Fruit fly (Drosophila melanogaster) whole organism, embryonic: Measurements from ENCODE around the gene CG4942.

Experiments
- CG10147 ChIP-seq: fragments of 200-800 bp; sonication (Bioruptor generic); optimal IDR thresholded peaks from 2 replicates; lab custom pipeline; 2019; ENCODE audit warnings: missing biosample characterization, mild to moderate bottlenecking, missing genetic modification characterization, moderate library complexity
- CG10267 ChIP-seq: fragments of 200-800 bp; sonication (Bioruptor generic); optimal IDR thresholded peaks from 2 replicates; lab custom pipeline; 2018; ENCODE audit warnings: missing biosample characterization, mild to moderate bottlenecking, missing genetic modification characterization, moderate library complexity
- CG11695 ChIP-seq: fragments of 200-800 bp; sonication (Bioruptor generic); IDR thresholded peaks from 3 replicates; pipeline ENCODE4 v1.3.6; 2022; ENCODE audit warnings: missing biosample characterization, missing genetic modification characterization
- CG17912 ChIP-seq: fragments of 200-800 bp; sonication (Bioruptor generic); optimal IDR thresholded peaks from 2 replicates; lab custom pipeline; 2018; ENCODE audit warnings: missing biosample characterization, mild to moderate bottlenecking, missing genetic modification characterization
- CG2202 ChIP-seq: fragments of 200-800 bp; sonication (Bioruptor generic); optimal IDR thresholded peaks from 2 replicates; lab custom pipeline; 2018; ENCODE audit warnings: missing biosample characterization, mild to moderate bottlenecking, missing genetic modification characterization
- CG2678 ChIP-seq: fragments of 200-800 bp; sonication (Bioruptor generic); optimal IDR thresholded peaks from 3 replicates; lab custom pipeline; 2019; ENCODE audit warnings: missing biosample characterization, mild to moderate bottlenecking, missing genetic modification characterization, moderate library complexity
- CG31388 ChIP-seq: fragments of 200-800 bp; sonication (Bioruptor generic); optimal IDR thresholded peaks from 2 replicates; lab custom pipeline; 2016; ENCODE audit warnings: missing biosample characterization, missing genetic modification characterization
- CG3281 ChIP-seq: fragments of 200-800 bp; sonication (Bioruptor generic); optimal IDR thresholded peaks from 3 replicates; lab custom pipeline; 2017; ENCODE audit warnings: missing biosample characterization, mild to moderate bottlenecking, missing genetic modification characterization
- CG34422 ChIP-seq: fragments of 200-800 bp; sonication (Bioruptor generic); IDR thresholded peaks from 3 replicates; pipeline ENCODE4 v1.3.6; 2022; ENCODE audit warnings: missing biosample characterization, missing genetic modification characterization
- CG4820 ChIP-seq: fragments of 200-800 bp; sonication (Bioruptor generic); optimal IDR thresholded peaks from 3 replicates; lab custom pipeline; 2016; ENCODE audit warnings: missing biosample characterization, missing genetic modification characterization
- CG6791 ChIP-seq: fragments of 200-800 bp; sonication (Bioruptor generic); IDR thresholded peaks from 3 replicates; pipeline ENCODE4 v1.3.6; 2022; ENCODE audit warnings: missing biosample characterization, missing genetic modification characterization; ENCODE audit not compliant: partially characterized antibody
- CG7786 ChIP-seq: fragments of 200-800 bp; sonication (Bioruptor generic); optimal IDR thresholded peaks from 2 replicates; lab custom pipeline; 2016; ENCODE audit warnings: missing biosample characterization, missing genetic modification characterization
- D19B ChIP-seq: fragments of 200-800 bp; sonication (Bioruptor generic); optimal IDR thresholded peaks from 2 replicates; lab custom pipeline; 2017; ENCODE audit warnings: missing biosample characterization, mild to moderate bottlenecking, missing genetic modification characterization
- Fer2 ChIP-seq: fragments of 200-800 bp; sonication (Bioruptor generic); optimal IDR thresholded peaks from 2 replicates; lab custom pipeline; 2018; ENCODE audit warnings: missing biosample characterization, mild to moderate bottlenecking, missing genetic modification characterization, moderate library complexity
- Hr51 ChIP-seq, 2 experiments: fragments of 200-800 bp; sonication (Bioruptor generic); optimal IDR thresholded peaks; 2 replicates in 1 of 2; 3 replicates in 1 of 2; lab custom pipeline; 2016 to 2018; ENCODE audit warnings: missing biosample characterization in 2 of 2, missing genetic modification characterization in 2 of 2, mild to moderate bottlenecking in 1 of 2, moderate library complexity in 1 of 2
- MTF-1 ChIP-seq: fragments of 200-800 bp; sonication (Bioruptor generic); optimal IDR thresholded peaks from 2 replicates; lab custom pipeline; 2018; ENCODE audit warnings: missing biosample characterization, mild to moderate bottlenecking, missing genetic modification characterization, borderline replicate concordance
- Ptx1 ChIP-seq: fragments of 200-800 bp; sonication (Bioruptor generic); IDR thresholded peaks from 2 replicates; pipeline ENCODE4 v1.3.6; 2022; ENCODE audit warnings: missing biosample characterization, missing genetic modification characterization
- Rx ChIP-seq: fragments of 200-800 bp; sonication (Bioruptor generic); IDR thresholded peaks from 2 replicates; pipeline ENCODE4 v1.3.6; 2022; ENCODE audit warnings: missing biosample characterization, missing genetic modification characterization
- Side ChIP-seq: fragments of 200-800 bp; sonication (Bioruptor generic); optimal IDR thresholded peaks from 2 replicates; lab custom pipeline; 2016; ENCODE audit warnings: missing biosample characterization, missing genetic modification characterization
- Six4 ChIP-seq: fragments of 200-800 bp; sonication (Bioruptor generic); optimal IDR thresholded peaks from 2 replicates; lab custom pipeline; 2016; ENCODE audit warnings: missing biosample characterization, missing genetic modification characterization
- Sry-δ ChIP-seq: fragments of 200-800 bp; sonication (Bioruptor generic); optimal IDR thresholded peaks from 2 replicates; lab custom pipeline; 2016; ENCODE audit warnings: missing biosample characterization, missing genetic modification characterization
- Taf1 ChIP-seq: fragments of 200-800 bp; sonication (Bioruptor generic); IDR thresholded peaks from 2 replicates; pipeline ENCODE4 v1.3.6; 2022; ENCODE audit warnings: missing biosample characterization, missing genetic modification characterization
- aop ChIP-seq: fragments of 200-800 bp; sonication (Bioruptor generic); IDR thresholded peaks from 2 replicates; pipeline ENCODE4 v1.3.6; 2022; ENCODE audit warnings: missing biosample characterization, missing genetic modification characterization
- ase ChIP-seq: fragments of 200-800 bp; sonication (Bioruptor generic); IDR thresholded peaks from 3 replicates; pipeline ENCODE4 v1.3.6; 2022; ENCODE audit warnings: missing biosample characterization, missing genetic modification characterization
- bab2 ChIP-seq: fragments of 200-800 bp; sonication (Bioruptor generic); optimal IDR thresholded peaks from 2 replicates; lab custom pipeline; 2016; ENCODE audit warnings: missing biosample characterization, missing genetic modification characterization
- bowl ChIP-seq: fragments of 200-800 bp; sonication (Bioruptor generic); IDR thresholded peaks from 2 replicates; pipeline ENCODE4 v1.3.6; 2022; ENCODE audit warnings: missing biosample characterization, missing genetic modification characterization
- dm ChIP-seq: fragments of 200-800 bp; sonication (Bioruptor generic); optimal IDR thresholded peaks from 3 replicates; lab custom pipeline; 2016; ENCODE audit warnings: missing biosample characterization, missing genetic modification characterization
- dmrt11E ChIP-seq: fragments of 200-800 bp; sonication (Bioruptor generic); optimal IDR thresholded peaks from 3 replicates; lab custom pipeline; 2018; ENCODE audit warnings: missing biosample characterization, mild to moderate bottlenecking, missing genetic modification characterization, moderate library complexity
- exex ChIP-seq: fragments of 200-800 bp; sonication (Bioruptor generic); optimal IDR thresholded peaks from 4 replicates; lab custom pipeline; 2018; ENCODE audit warnings: missing biosample characterization, mild to moderate bottlenecking, missing genetic modification characterization, moderate library complexity
- fru ChIP-seq: fragments of >200 bp; optimal IDR thresholded peaks from 2 replicates; lab custom pipeline; 2017
- gsb ChIP-seq: fragments of 200-800 bp; sonication (Bioruptor generic); IDR thresholded peaks from 2 replicates; pipeline ENCODE4 v1.3.6; 2022; ENCODE audit warnings: missing biosample characterization, missing genetic modification characterization
- hkb ChIP-seq, 2 experiments: fragments of 200-800 bp in 1 of 2; fragments of >200 bp in 1 of 2; sonication (Bioruptor generic) in 1 of 2; IDR thresholded peaks in 1 of 2; optimal IDR thresholded peaks in 1 of 2; 2 replicates each; pipeline versions ENCODE4 v1.3.6 to Lab custom; 2017 to 2022; ENCODE audit warnings: missing biosample characterization in 1 of 2, missing genetic modification characterization in 1 of 2
- lbe ChIP-seq: fragments of 200-800 bp; sonication (Bioruptor generic); optimal IDR thresholded peaks from 2 replicates; lab custom pipeline; 2016; ENCODE audit warnings: missing biosample characterization, mild to moderate bottlenecking, missing genetic modification characterization
- lola ChIP-seq, 3 experiments: fragments of >200 bp in 2 of 3; fragments of 200-800 bp in 1 of 3; sonication (Bioruptor generic) in 1 of 3; optimal IDR thresholded peaks; 2 replicates each; lab custom pipeline; 2017 to 2019; ENCODE audit warnings: missing biosample characterization in 3 of 3, missing genetic modification characterization in 3 of 3, mild to moderate bottlenecking in 1 of 3, moderate library complexity in 1 of 3
- luna ChIP-seq: fragments of 200-800 bp; sonication (Bioruptor generic); optimal IDR thresholded peaks from 2 replicates; lab custom pipeline; 2016; ENCODE audit warnings: missing biosample characterization, missing genetic modification characterization
- mirr ChIP-seq: fragments of 200-800 bp; sonication (Bioruptor generic); optimal IDR thresholded peaks from 3 replicates; lab custom pipeline; 2018; ENCODE audit warnings: missing biosample characterization, mild to moderate bottlenecking, missing genetic modification characterization
- onecut ChIP-seq: fragments of 200-800 bp; sonication (Bioruptor generic); IDR thresholded peaks from 2 replicates; pipeline ENCODE4 v1.3.6; 2022; ENCODE audit warnings: missing biosample characterization, missing genetic modification characterization
- pb ChIP-seq: fragments of 200-800 bp; sonication (Bioruptor generic); optimal IDR thresholded peaks from 3 replicates; lab custom pipeline; 2016; ENCODE audit warnings: missing biosample characterization, missing genetic modification characterization
- pnt ChIP-seq: fragments of 200-800 bp; sonication (Bioruptor generic); optimal IDR thresholded peaks from 3 replicates; lab custom pipeline; 2016; ENCODE audit warnings: missing biosample characterization, missing genetic modification characterization
- ranshi ChIP-seq: fragments of 200-800 bp; sonication (Bioruptor generic); IDR thresholded peaks from 2 replicates; pipeline ENCODE4 v1.3.6; 2022; ENCODE audit warnings: missing biosample characterization, missing genetic modification characterization
- seq ChIP-seq: fragments of 200-800 bp; sonication (Bioruptor generic); IDR thresholded peaks from 2 replicates; pipeline ENCODE4 v1.3.6; 2022; ENCODE audit warnings: missing biosample characterization, missing genetic modification characterization
- stc ChIP-seq: fragments of 200-800 bp; sonication (Bioruptor generic); IDR thresholded peaks from 2 replicates; pipeline ENCODE4 v1.3.6; 2022; ENCODE audit warnings: missing biosample characterization, missing genetic modification characterization
- sug ChIP-seq: fragments of 200-800 bp; optimal IDR thresholded peaks from 2 replicates; lab custom pipeline; 2019; ENCODE audit warnings: missing biosample characterization, mild to moderate bottlenecking, missing genetic modification characterization, moderate library complexity
- tin ChIP-seq: fragments of 200-800 bp; sonication (Bioruptor generic); optimal IDR thresholded peaks from 3 replicates; lab custom pipeline; 2016; ENCODE audit warnings: missing biosample characterization, missing genetic modification characterization
- tio ChIP-seq: fragments of 200-800 bp; sonication (Bioruptor generic); optimal IDR thresholded peaks from 2 replicates; lab custom pipeline; 2017; ENCODE audit warnings: missing biosample characterization, missing genetic modification characterization, inconsistent platforms
- twi ChIP-seq: fragments of 200-800 bp; optimal IDR thresholded peaks from 2 replicates; lab custom pipeline; 2019; ENCODE audit warnings: missing biosample characterization, mild to moderate bottlenecking, missing genetic modification characterization, moderate library complexity
- unpg ChIP-seq: fragments of 200-800 bp; sonication (Bioruptor generic); optimal IDR thresholded peaks from 3 replicates; lab custom pipeline; 2018; ENCODE audit warnings: missing biosample characterization, mild to moderate bottlenecking, missing genetic modification characterization, moderate library complexity
- vfl ChIP-seq: fragments of 200-800 bp; sonication (Bioruptor generic); optimal IDR thresholded peaks from 2 replicates; lab custom pipeline; 2016; ENCODE audit warnings: missing biosample characterization, missing genetic modification characterization
- wdn ChIP-seq: fragments of 200-800 bp; sonication (Bioruptor generic); IDR thresholded peaks from 2 replicates; pipeline ENCODE4 v1.3.6; 2022; ENCODE audit warnings: missing biosample characterization, missing genetic modification characterization
- wek ChIP-seq: fragments of 200-800 bp; sonication (Bioruptor generic); optimal IDR thresholded peaks from 3 replicates; lab custom pipeline; 2018; ENCODE audit warnings: missing biosample characterization, mild to moderate bottlenecking, missing genetic modification characterization, moderate library complexity
- zf30C ChIP-seq: fragments of 200-800 bp; sonication (Bioruptor generic); optimal IDR thresholded peaks from 3 replicates; lab custom pipeline; 2018; ENCODE audit warnings: missing biosample characterization, mild to moderate bottlenecking, missing genetic modification characterization

CG4942 gene

DNA sequence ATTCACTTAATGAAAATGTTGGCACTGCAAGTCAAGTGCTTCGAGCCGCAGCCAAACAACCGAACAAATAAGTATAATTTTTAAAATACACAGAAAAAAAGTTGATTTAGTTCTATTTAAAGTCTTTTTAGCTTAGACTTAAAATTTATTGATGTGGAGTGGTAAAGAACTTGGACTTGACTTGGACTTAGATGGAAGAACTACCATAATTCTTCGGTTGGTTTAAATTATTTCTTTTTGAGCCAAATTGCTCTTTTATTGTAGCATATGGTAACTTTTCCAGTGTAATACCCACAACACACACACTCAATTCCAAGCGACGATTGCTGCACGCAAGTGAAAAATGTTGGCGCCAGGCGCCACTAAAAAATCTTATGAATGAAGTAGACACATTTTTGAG is 44.8 kb upstream of the CG4942 start (continued):
- no peak for TF ChIP-seq CG6791 (GFP tag; lab: Robert Waterston, UW)
- TF ChIP-seq luna (GFP tag; lab: Kevin White, UChicago): no peak
- TF ChIP-seq ranshi (GFP tag; lab: Robert Waterston, UW): peak; percentile 33; the same call in 1 of the 2 replicates
- no peak for TF ChIP-seq seq (GFP tag; lab: Robert Waterston, UW)
- TF ChIP-seq CG10267 (tag; lab: Kevin White, UChicago): peak; percentile 59
- peak; percentile 23 for TF ChIP-seq dm (GFP tag; lab: Kevin White, UChicago)
- TF ChIP-seq MTF-1: no peak
- 0 out of 3 replicates have a peak, but pooled peaks have one; percentile 28 for TF ChIP-seq ase (GFP tag; lab: Robert Waterston, UW)
- peak; percentile 51 for TF ChIP-seq bab2
- TF ChIP-seq tio (GFP tag; lab: Kevin White, UChicago): no peak
- no peak for TF ChIP-seq CG3281 (GFP tag; lab: Kevin White, UChicago)
- peak; percentile 85 for TF ChIP-seq dmrt11E
- TF ChIP-seq Hr51 (GFP tag; optimal IDR thresholded peaks at IDR 0.05; lab: Kevin White, UChicago): peak in 1 of 2 experiments; percentile 27
- peak; percentile 57 for TF ChIP-seq unpg (GFP tag; lab: Kevin White, UChicago)
- no peak for TF ChIP-seq fru (lab: Kevin White, UChicago)
- TF ChIP-seq twi (tag; lab: Kevin White, UChicago): peak; percentile 46
- TF ChIP-seq Fer2: no peak
- no peak for TF ChIP-seq Taf1
- TF ChIP-seq stc (GFP tag; lab: Robert Waterston, UW): peak; percentile 20; the same call in 1 of the 2 replicates
- no peak for TF ChIP-seq D19B (GFP tag; lab: Kevin White, UChicago)
- no peak for TF ChIP-seq Sry-δ (GFP tag; lab: Kevin White, UChicago)
- no peak for TF ChIP-seq aop (GFP tag; lab: Robert Waterston, UW)
- TF ChIP-seq CG7786 (GFP tag; lab: Kevin White, UChicago): no peak
- TF ChIP-seq CG2202 (tag; lab: Kevin White, UChicago): peak; percentile 53
- TF ChIP-seq vfl (GFP tag; lab: Kevin White, UChicago): no peak
- no peak for TF ChIP-seq pb (GFP tag; lab: Kevin White, UChicago)
- TF ChIP-seq CG2678 (tag; lab: Kevin White, UChicago): peak; percentile 41
- no peak for TF ChIP-seq CG31388
- no peak for TF ChIP-seq Six4
- no peak for TF ChIP-seq mirr (GFP tag; lab: Kevin White, UChicago)
- TF ChIP-seq CG11695 (GFP tag; lab: Robert Waterston, UW): peak; percentile 23; the same call in 1 of the 3 replicates
- no peak for TF ChIP-seq hkb (optimal IDR thresholded peaks at IDR 0.05; lab: Kevin White, UChicago)
- peak; percentile 50; the same call in 1 of the 2 replicates for TF ChIP-seq hkb (GFP tag; IDR thresholded peaks at IDR 0.05; lab: Robert Waterston, UW)
- no peak for TF ChIP-seq exex (tag; lab: Kevin White, UChicago)
- no peak for TF ChIP-seq onecut (GFP tag; lab: Robert Waterston, UW)
- no peak for TF ChIP-seq gsb (GFP tag; lab: Robert Waterston, UW)
- no peak for TF ChIP-seq CG17912 (GFP tag; lab: Kevin White, UChicago)
- TF ChIP-seq zf30C (GFP tag; lab: Kevin White, UChicago): peak; percentile 69
- TF ChIP-seq Rx (GFP tag; lab: Robert Waterston, UW): peak; percentile 21; the same call in 1 of the 2 replicates
- peak; percentile 47 for TF ChIP-seq tin (GFP tag; lab: Kevin White, UChicago)
- TF ChIP-seq sug (tag; lab: Kevin White, UChicago): no peak
- TF ChIP-seq lola (GFP tag; optimal IDR thresholded peaks at IDR 0.05; lab: Kevin White, UChicago): peak in 1 of 3 experiments; percentile 76
- TF ChIP-seq CG10147 (GFP tag; lab: Kevin White, UChicago): no peak
- peak; percentile 5 for TF ChIP-seq Side (GFP tag; lab: Kevin White, UChicago)
- no peak for TF ChIP-seq wek
- no peak for TF ChIP-seq pnt (GFP tag; lab: Kevin White, UChicago)
- no peak for TF ChIP-seq bowl (GFP tag; lab: Robert Waterston, UW)
- no peak for TF ChIP-seq CG34422 (GFP tag; lab: Robert Waterston, UW)
- no peak for TF ChIP-seq lbe (GFP tag; lab: Kevin White, UChicago)
- TF ChIP-seq Ptx1 (GFP tag; lab: Robert Waterston, UW): peak; percentile 49; the same call in 1 of the 2 replicates
- peak; percentile 42 for TF ChIP-seq CG4820 (GFP tag; lab: Kevin White, UChicago)
- TF ChIP-seq wdn (GFP tag; lab: Robert Waterston, UW): no peak
